Worm (Caenorhabditis elegans) whole organism, L4 larva: ENCODE data around the gene mex-6.

Experiments used
- D1046.2 ChIP-seq: fragments of 200-800 bp; sonication (Bioruptor generic); IDR thresholded peaks from 2 replicates; pipeline ENCODE4 v1.3.6; 2022; ENCODE audit warnings: missing genetic modification characterization, missing compliant biosample characterization
- T20F7.1 ChIP-seq: fragments of 200-800 bp; sonication (Bioruptor generic); optimal IDR thresholded peaks from 2 replicates; lab custom pipeline; 2018; ENCODE audit warnings: mild to moderate bottlenecking, missing genetic modification characterization, missing compliant biosample characterization
- T26A8.4 ChIP-seq: fragments of 200-800 bp; sonication (Bioruptor generic); IDR thresholded peaks from 2 replicates; pipeline ENCODE4 v1.3.6; 2022; ENCODE audit warnings: missing genetic modification characterization, missing compliant biosample characterization
- ZK337.2 ChIP-seq: fragments of 200-800 bp; sonication (Bioruptor generic); IDR thresholded peaks from 2 replicates; pipeline ENCODE4 v1.3.6; 2022; ENCODE audit warnings: missing genetic modification reagents, missing genetic modification characterization, missing compliant biosample characterization
- ZK546.5 ChIP-seq, 2 experiments: sonication (generic microtip); optimal IDR thresholded peaks; 2 replicates each; lab custom pipeline; 2017; ENCODE audit warnings: missing biosample characterization in 2 of 2, missing genetic modification characterization in 2 of 2
- aha-1 ChIP-seq: fragments of 150-350 bp; peaks from one replicate; lab custom pipeline; 2014; ENCODE audit warnings: missing biosample characterization, missing genetic modification characterization
- aly-2 ChIP-seq: sonication (generic microtip); optimal IDR thresholded peaks from 2 replicates; lab custom pipeline; 2018; ENCODE audit warnings: missing biosample characterization, missing genetic modification characterization
- ama-1 ChIP-seq: fragments of 150-350 bp; optimal IDR thresholded peaks from 2 replicates; lab custom pipeline; 2014; ENCODE audit warnings: inconsistent platforms, mixed read lengths
- arid-1 ChIP-seq: fragments of 200-800 bp; sonication (Bioruptor generic); conservative IDR thresholded peaks from 2 replicates; pipeline ENCODE4 v1.3.6; 2022; ENCODE audit warnings: missing genetic modification reagents, missing genetic modification characterization, missing compliant biosample characterization
- ceh-44 ChIP-seq: fragments of 200-800 bp; sonication (Bioruptor generic); IDR thresholded peaks from 2 replicates; pipeline ENCODE4 v1.3.6; 2022; ENCODE audit warnings: missing genetic modification reagents, missing genetic modification characterization, missing compliant biosample characterization
- ceh-82 ChIP-seq: sonication (generic microtip); optimal IDR thresholded peaks from 2 replicates; lab custom pipeline; 2017; ENCODE audit warnings: missing biosample characterization, missing genetic modification characterization
- ces-1 ChIP-seq: fragments of 150-350 bp; sonication (generic microtip); optimal IDR thresholded peaks from 4 replicates; lab custom pipeline; 2014; ENCODE audit warnings: missing biosample characterization, missing genetic modification reagents, missing genetic modification characterization
- daf-19 ChIP-seq: fragments of 200-800 bp; sonication (Bioruptor generic); conservative IDR thresholded peaks from 2 replicates; pipeline ENCODE4 v1.3.6; 2022; ENCODE audit warnings: missing genetic modification characterization, missing compliant biosample characterization
- dmd-6 ChIP-seq: fragments of 200-800 bp; sonication (Bioruptor generic); IDR thresholded peaks from 2 replicates; pipeline ENCODE4 v1.3.6; 2022; ENCODE audit warnings: missing genetic modification reagents, missing genetic modification characterization, missing compliant biosample characterization
- dpl-1 ChIP-seq: fragments of 150-350 bp; optimal IDR thresholded peaks from 2 replicates; lab custom pipeline; 2014; ENCODE audit warnings: missing biosample characterization, missing genetic modification reagents, missing genetic modification characterization
- duxl-1 ChIP-seq: sonication (generic microtip); optimal IDR thresholded peaks from 2 replicates; lab custom pipeline; 2016; ENCODE audit warnings: mild to moderate bottlenecking, missing genetic modification characterization, moderate library complexity, missing compliant biosample characterization; ENCODE audit not compliant: poor library complexity
- egl-27 ChIP-seq: sonication (generic microtip); optimal IDR thresholded peaks from 3 replicates; lab custom pipeline; 2017; ENCODE audit warnings: missing biosample characterization, missing genetic modification reagents, missing genetic modification characterization
- egl-43 ChIP-seq: fragments of 200-800 bp; sonication (Bioruptor generic); IDR thresholded peaks from 2 replicates; pipeline ENCODE4 v1.3.6; 2022; ENCODE audit warnings: missing genetic modification reagents, missing genetic modification characterization, missing compliant biosample characterization
- hif-1 ChIP-seq, 2 experiments: sonication (generic microtip); optimal IDR thresholded peaks; 2 replicates each; lab custom pipeline; 2016 to 2017; ENCODE audit warnings: missing compliant biosample characterization in 2 of 2, missing genetic modification characterization in 2 of 2, missing genetic modification reagents in 2 of 2, missing genotype in 2 of 2, mild to moderate bottlenecking in 1 of 2
- hlh-11 ChIP-seq: fragments of 200-800 bp; sonication (Bioruptor generic); optimal IDR thresholded peaks from 2 replicates; lab custom pipeline; 2018; ENCODE audit warnings: mild to moderate bottlenecking, missing genetic modification characterization, missing compliant biosample characterization
- hlh-30 ChIP-seq: sonication (generic microtip); optimal IDR thresholded peaks from 2 replicates; lab custom pipeline; 2017; ENCODE audit warnings: antibody characterized with exemption, mild to moderate bottlenecking, missing genetic modification characterization, missing compliant biosample characterization; ENCODE audit not compliant: insufficient read depth
- lim-7 ChIP-seq: fragments of 200-800 bp; sonication (Bioruptor generic); IDR thresholded peaks from 2 replicates; pipeline ENCODE4 v1.3.6; 2022; ENCODE audit warnings: missing genetic modification characterization, missing compliant biosample characterization
- lin-1 ChIP-seq: fragments of 200-800 bp; sonication (Bioruptor generic); IDR thresholded peaks from 2 replicates; pipeline ENCODE4 v1.3.6; 2022; ENCODE audit warnings: missing genetic modification reagents, missing genetic modification characterization, missing compliant biosample characterization
- lin-13 ChIP-seq: fragments of 150-350 bp; optimal IDR thresholded peaks from 2 replicates; lab custom pipeline; 2014; ENCODE audit warnings: missing biosample characterization, missing genetic modification reagents, missing genetic modification characterization
- lin-29 ChIP-seq: fragments of 200-800 bp; sonication (Bioruptor generic); IDR thresholded peaks from 2 replicates; pipeline ENCODE4 v1.3.6; 2022; ENCODE audit warnings: missing genetic modification reagents, missing genetic modification characterization, missing compliant biosample characterization
- lin-38 ChIP-seq: fragments of 200-800 bp; sonication (Bioruptor generic); IDR thresholded peaks from 2 replicates; pipeline ENCODE4 v1.3.6; 2022; ENCODE audit warnings: missing genetic modification reagents, missing genetic modification characterization, missing compliant biosample characterization
- lsy-2 ChIP-seq, 2 experiments: fragments of 150-350 bp in 1 of 2; sonication (generic microtip) in 1 of 2; optimal IDR thresholded peaks; 2 replicates each; lab custom pipeline; 2014 to 2017; ENCODE audit warnings: missing biosample characterization in 2 of 2, missing genetic modification characterization in 2 of 2
- madf-5 ChIP-seq, 2 experiments: fragments of 200-800 bp; sonication (Bioruptor generic); IDR thresholded peaks; 2 replicates each; pipeline ENCODE4 v1.3.6; 2022; ENCODE audit warnings: missing compliant biosample characterization in 2 of 2, missing genetic modification characterization in 2 of 2
- mxl-2 ChIP-seq: fragments of 200-800 bp; sonication (Bioruptor generic); conservative IDR thresholded peaks from 2 replicates; pipeline ENCODE4 v1.3.6; 2022; ENCODE audit warnings: missing genetic modification reagents, missing genetic modification characterization, missing compliant biosample characterization
- nhr-10 ChIP-seq: fragments of 150-350 bp; optimal IDR thresholded peaks from 2 replicates; lab custom pipeline; 2014; ENCODE audit warnings: missing biosample characterization, missing genetic modification characterization
- nhr-102 ChIP-seq: sonication (generic microtip); optimal IDR thresholded peaks from 2 replicates; lab custom pipeline; 2016; ENCODE audit warnings: mild to moderate bottlenecking, missing genetic modification characterization, moderate library complexity, missing compliant biosample characterization
- nhr-11 ChIP-seq: fragments of 150-350 bp; optimal IDR thresholded peaks from 2 replicates; lab custom pipeline; 2014; ENCODE audit warnings: missing biosample characterization, missing genetic modification characterization
- nhr-25 ChIP-seq: sonication (generic microtip); optimal IDR thresholded peaks from 2 replicates; lab custom pipeline; 2017; ENCODE audit warnings: missing genetic modification characterization, mild to moderate bottlenecking, missing compliant biosample characterization, antibody characterized with exemption, moderate library complexity, borderline replicate concordance; ENCODE audit not compliant: insufficient read depth
- nhr-76 ChIP-seq: fragments of 150-350 bp; optimal IDR thresholded peaks from 2 replicates; lab custom pipeline; 2014; ENCODE audit warnings: missing biosample characterization, missing genetic modification characterization
- pha-4 ChIP-seq, 2 experiments: fragments of 150-350 bp in 1 of 2; fragments of 200-800 bp in 1 of 2; sonication (Bioruptor generic) in 1 of 2; IDR thresholded peaks in 1 of 2; optimal IDR thresholded peaks in 1 of 2; 2 replicates each; pipeline versions ENCODE4 v1.3.6 to Lab custom; 2014 to 2022; ENCODE audit warnings: missing genetic modification characterization in 2 of 2, missing genetic modification reagents in 2 of 2, missing biosample characterization in 1 of 2, missing compliant biosample characterization in 1 of 2
- php-3 ChIP-seq: fragments of 200-800 bp; sonication (Bioruptor generic); IDR thresholded peaks from 2 replicates; pipeline ENCODE4 v1.3.6; 2022; ENCODE audit warnings: missing genetic modification reagents, missing genetic modification characterization, missing compliant biosample characterization
- pqm-1 ChIP-seq: sonication (generic microtip); optimal IDR thresholded peaks from 2 replicates; lab custom pipeline; 2017; ENCODE audit warnings: missing biosample characterization, missing genetic modification characterization
- rbr-2 ChIP-seq: sonication (generic microtip); optimal IDR thresholded peaks from 2 replicates; lab custom pipeline; 2016; ENCODE audit warnings: missing genotype, missing genetic modification characterization, missing compliant biosample characterization
- set-16 ChIP-seq: fragments of 200-800 bp; sonication (Bioruptor generic); IDR thresholded peaks from 2 replicates; pipeline ENCODE4 v1.3.6; 2022; ENCODE audit warnings: missing genetic modification reagents, missing genetic modification characterization, missing compliant biosample characterization
- skn-1 ChIP-seq: fragments of 150-350 bp; optimal IDR thresholded peaks from 2 replicates; lab custom pipeline; 2014; ENCODE audit warnings: missing biosample characterization, missing genetic modification characterization
- snpc-1.2 ChIP-seq: fragments of 200-800 bp; sonication (Bioruptor generic); IDR thresholded peaks from 2 replicates; pipeline ENCODE4 v1.3.6; 2022; ENCODE audit warnings: missing genetic modification reagents, missing genetic modification characterization, missing compliant biosample characterization
- unc-130 ChIP-seq: sonication (generic microtip); optimal IDR thresholded peaks from 2 replicates; lab custom pipeline; 2016; ENCODE audit warnings: missing genetic modification reagents, missing genetic modification characterization, missing compliant biosample characterization
- unc-62 ChIP-seq, 3 experiments: fragments of 150-350 bp in 1 of 3; sonication (generic microtip); optimal IDR thresholded peaks in 2 of 3; peaks in 1 of 3; 1 replicate in 1 of 3; 2 replicates in 2 of 3; lab custom pipeline; 2014 to 2017; ENCODE audit warnings: missing biosample characterization in 3 of 3, missing genetic modification characterization in 3 of 3, missing genetic modification reagents in 3 of 3, missing genotype in 1 of 3
- vab-7 ChIP-seq: fragments of 200-800 bp; sonication (Bioruptor generic); IDR thresholded peaks from 2 replicates; pipeline ENCODE4 v1.3.6; 2022; ENCODE audit warnings: missing genetic modification reagents, missing genetic modification characterization, missing compliant biosample characterization
- zag-1 ChIP-seq: fragments of 150-350 bp; optimal IDR thresholded peaks from 2 replicates; lab custom pipeline; 2014; ENCODE audit warnings: missing biosample characterization, missing genetic modification characterization
- zfp-3 ChIP-seq: fragments of 200-800 bp; sonication (Bioruptor generic); conservative IDR thresholded peaks from 2 replicates; pipeline ENCODE4 v1.3.6; 2022; ENCODE audit warnings: missing genetic modification reagents, missing genetic modification characterization, missing compliant biosample characterization
- zip-2 ChIP-seq: fragments of 150-350 bp; optimal IDR thresholded peaks from 2 replicates; lab custom pipeline; 2014; ENCODE audit warnings: missing biosample characterization, missing genetic modification characterization

The mex-6 gene

DNA sequence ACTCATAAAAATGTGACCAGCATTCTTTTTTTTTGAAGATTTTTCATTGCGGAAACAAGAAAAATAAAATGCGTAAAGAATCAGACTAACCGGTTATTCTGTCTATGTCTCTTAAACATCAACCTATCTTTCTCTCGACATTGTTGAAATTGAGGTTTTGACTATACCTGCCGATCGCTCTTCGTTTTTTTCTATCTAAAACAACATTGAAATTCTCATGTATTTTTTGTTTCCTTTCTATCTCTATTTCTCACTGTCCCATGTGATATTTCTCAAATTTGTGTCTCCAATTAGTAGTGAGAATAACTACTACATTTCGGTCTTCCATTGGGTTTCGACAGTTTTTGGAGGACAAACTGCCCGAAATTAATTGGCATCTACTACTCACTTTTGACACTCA, 36.9 kb downstream of the mex-6 start (continued):
- TF ChIP-seq nhr-11 (tag; lab: Kevin White, UChicago) (no peak), zag-1 (tag; lab: Kevin White, UChicago) (no peak), pqm-1 (tag; lab: Kevin White, UChicago) (no peak), dpl-1 (no peak), duxl-1 (tag; lab: Kevin White, UChicago) (no peak), pha-4 (GFP tag; IDR thresholded peaks at IDR 0.05; lab: Robert Waterston, UW) (no peak), pha-4 (tag; optimal IDR thresholded peaks at IDR 0.05; lab: Kevin White, UChicago) (no peak), daf-19 (GFP tag; lab: Robert Waterston, UW) (no peak), ZK546.5 (tag; optimal IDR thresholded peaks at IDR 0.05; lab: Kevin White, UChicago) (no peak), zfp-3 (GFP tag; lab: Robert Waterston, UW) (no peak), hlh-11 (tag; lab: Kevin White, UChicago) (peak; percentile 15), lsy-2 (tag; optimal IDR thresholded peaks at IDR 0.05; lab: Kevin White, UChicago) (peak in 1 of 2 experiments; percentile 3), hlh-30 (tag; lab: Kevin White, UChicago) (peak; percentile 42), hif-1 (tag; optimal IDR thresholded peaks at IDR 0.05; lab: Kevin White, UChicago) (no peak), ama-1 (lab: Kevin White, UChicago) (no peak), nhr-76 (no peak), nhr-25 (tag; lab: Kevin White, UChicago) (peak; percentile 37), T20F7.1 (GFP tag; lab: Kevin White, UChicago) (peak; percentile 6)

DNA sequence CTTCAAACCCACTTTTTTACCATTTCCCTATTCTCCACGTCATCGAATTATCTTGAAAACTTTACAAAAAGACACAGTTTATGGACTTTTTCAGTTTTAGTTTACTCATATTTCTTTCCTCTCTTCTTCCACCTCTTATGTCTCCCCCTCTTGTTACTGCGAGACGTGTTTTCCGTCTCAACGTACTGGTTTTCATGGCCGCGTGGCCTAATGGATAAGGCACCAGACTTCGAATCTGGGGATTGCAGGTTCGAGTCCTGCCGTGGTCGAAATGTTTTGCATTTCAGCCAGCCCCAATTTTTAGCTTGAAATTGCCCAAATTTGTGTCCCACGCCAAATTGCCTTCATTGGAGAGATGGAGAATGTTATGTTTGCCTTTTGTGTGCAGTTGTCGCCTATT, 42.1 kb downstream of the mex-6 start:
- peak; percentile 63 for TF ChIP-seq unc-130 (GFP tag; lab: Kevin White, UChicago)
- no peak for TF ChIP-seq nhr-10
- 0 out of 2 replicates have a peak, but pooled peaks have one; percentile 46 for TF ChIP-seq ceh-44 (GFP tag; lab: Robert Waterston, UW)
- TF ChIP-seq nhr-25 (tag; lab: Kevin White, UChicago) = no peak
- TF ChIP-seq lin-29 (GFP tag; lab: Robert Waterston, UW) = 0 out of 2 replicates have a peak, but pooled peaks have one; percentile 27
- TF ChIP-seq T26A8.4 = peak; percentile 65; the same call in 1 of the 2 replicates
- peak; percentile 39 for TF ChIP-seq aly-2 (tag; lab: Kevin White, UChicago)
- peak; percentile 5 for TF ChIP-seq lin-13
- TF ChIP-seq dmd-6 = peak; percentile 67
- no peak for TF ChIP-seq ces-1 (GFP tag; lab: Kevin White, UChicago)
- TF ChIP-seq rbr-2 (tag; lab: Kevin White, UChicago) = peak; percentile 50
- TF ChIP-seq madf-5 (GFP tag; IDR thresholded peaks at IDR 0.05; lab: Robert Waterston, UW) = peak; percentile 91 to 93
- TF ChIP-seq php-3 (GFP tag; lab: Robert Waterston, UW) = peak; percentile 69; the same call in 1 of the 2 replicates
- peak; percentile 69; the same call in 1 of the 2 replicates for TF ChIP-seq mxl-2
- TF ChIP-seq arid-1 (GFP tag; lab: Robert Waterston, UW) = peak; percentile 84
- TF ChIP-seq ZK337.2 (GFP tag; lab: Robert Waterston, UW) = peak; percentile 70
- peak in 1 of 2 experiments; percentile 29 for TF ChIP-seq lsy-2 (tag; optimal IDR thresholded peaks at IDR 0.05; lab: Kevin White, UChicago)
- peak; percentile 96 for TF ChIP-seq egl-43 (GFP tag; lab: Robert Waterston, UW)
- TF ChIP-seq zip-2 (tag; lab: Kevin White, UChicago) = no peak
- TF ChIP-seq ceh-82 (tag; lab: Kevin White, UChicago) = no peak
- peak; percentile 97 for TF ChIP-seq lim-7 (GFP tag; lab: Robert Waterston, UW)
- TF ChIP-seq lin-38 = peak; percentile 74
- TF ChIP-seq lin-1 = peak; percentile 83
- TF ChIP-seq egl-27 (tag; lab: Kevin White, UChicago) = no peak
- peak; percentile 73 for TF ChIP-seq snpc-1.2 (GFP tag; lab: Robert Waterston, UW)
- TF ChIP-seq D1046.2 (GFP tag; lab: Robert Waterston, UW) = peak; percentile 85
- TF ChIP-seq set-16 (GFP tag; lab: Robert Waterston, UW) = peak; percentile 20; the same call in 1 of the 2 replicates
- no peak for TF ChIP-seq daf-19 (GFP tag; lab: Robert Waterston, UW)
- peak; percentile 50 for TF ChIP-seq nhr-102 (tag; lab: Kevin White, UChicago)
- no peak for TF ChIP-seq skn-1 (tag; lab: Kevin White, UChicago)
- TF ChIP-seq aha-1 (tag; lab: Kevin White, UChicago) = peak; percentile 98
- peak; percentile 59 for TF ChIP-seq duxl-1 (tag; lab: Kevin White, UChicago)
- peak; percentile 92 for TF ChIP-seq vab-7 (GFP tag; lab: Robert Waterston, UW)
- no peak for TF ChIP-seq unc-62 (GFP tag; optimal IDR thresholded peaks at IDR 0.05 in 1 of 2; lab: Kevin White, UChicago)
- TF ChIP-seq unc-62 (tag; optimal IDR thresholded peaks at IDR 0.05; lab: Kevin White, UChicago) = no peak
